Fruit fly (Drosophila melanogaster): ENCODE measurements around the gene ifc.

Gene ifc

DNA sequence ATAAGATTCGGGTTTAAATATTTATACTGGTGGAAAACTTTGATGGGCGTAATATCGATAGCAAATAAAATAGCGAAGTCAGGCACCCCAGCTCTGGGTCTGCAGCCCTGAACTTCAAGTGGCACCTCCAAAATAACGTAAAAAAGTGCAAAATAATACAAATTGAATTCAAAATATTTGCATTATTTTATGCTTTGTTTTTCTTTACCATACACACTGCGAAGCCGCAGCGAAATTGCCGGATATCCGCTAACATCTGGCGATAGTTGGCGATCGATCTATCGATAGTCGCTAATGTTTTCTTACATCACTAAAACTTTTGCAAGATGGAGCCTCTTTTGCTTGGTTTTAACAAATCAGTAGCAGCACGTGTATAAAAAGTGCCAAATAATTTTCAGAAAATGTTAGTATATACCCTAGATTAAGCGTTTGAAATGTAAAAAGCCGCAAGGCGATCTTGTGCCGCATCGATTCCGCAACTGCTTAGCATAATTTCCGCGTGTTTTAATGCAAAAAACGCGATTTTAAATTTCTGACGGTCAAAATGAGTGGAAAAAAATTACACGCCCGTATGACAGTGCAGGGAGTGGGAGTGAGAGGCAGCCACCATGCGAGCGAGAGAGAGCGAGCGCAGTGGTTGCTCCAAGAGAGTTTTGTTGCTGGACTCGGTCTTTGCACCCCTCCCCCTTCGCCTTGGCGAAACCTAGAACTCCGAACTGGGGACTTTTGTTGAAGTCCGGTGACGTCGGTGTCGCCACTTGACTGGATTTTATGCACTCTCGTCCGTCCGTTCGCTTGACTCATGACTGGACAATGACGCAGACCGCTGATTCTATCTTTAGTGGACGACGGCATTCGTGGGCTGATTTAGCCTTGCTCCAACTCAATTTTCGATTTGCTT is 4.5 kb upstream of the ifc start, which contains the start of gene eIF4A (continued):
- TF ChIP-seq CG14441 (GFP tag; IDR thresholded peaks at IDR 0.05) (no peak), insv (GFP tag; optimal IDR thresholded peaks at IDR 0.05) (no peak), tap (tag; optimal IDR thresholded peaks at IDR 0.05) (peak; percentile 19), grau (tag; optimal IDR thresholded peaks at IDR 0.05) (no peak), CG11085 (GFP tag; IDR thresholded peaks at IDR 0.05) (no peak), az2 (GFP tag; optimal IDR thresholded peaks at IDR 0.05) (no peak), sisA (GFP tag; IDR thresholded peaks at IDR 0.05) (no peak), sob (GFP tag; IDR thresholded peaks at IDR 0.05) (no peak), CG13287 (GFP tag; IDR thresholded peaks at IDR 0.05; ENCODE audit: partially characterized antibody) (no peak), lilli (GFP tag; optimal IDR thresholded peaks at IDR 0.05) (no peak), ftz-f1 (GFP tag; optimal IDR thresholded peaks at IDR 0.05) (no peak), p53 (GFP tag; optimal IDR thresholded peaks at IDR 0.05) (no peak), z (GFP tag; IDR thresholded peaks at IDR 0.05) (no peak), amos (GFP tag; IDR thresholded peaks at IDR 0.05; ENCODE audit: partially characterized antibody) (no peak), CG31365 (tag; optimal IDR thresholded peaks at IDR 0.05) (no peak), crp (GFP tag; optimal IDR thresholded peaks at IDR 0.05) (no peak), CG8290 (GFP tag; optimal IDR thresholded peaks at IDR 0.05) (no peak), CG8290 (tag; optimal IDR thresholded peaks at IDR 0.05) (peak in 1 of 2 experiments; percentile 37), CG13775 (GFP tag; optimal IDR thresholded peaks at IDR 0.05) (peak; percentile 48), CG9876 (GFP tag; optimal IDR thresholded peaks at IDR 0.05) (peak; percentile 7), gro (GFP tag; optimal IDR thresholded peaks at IDR 0.05) (no peak), CG6654 (GFP tag; optimal IDR thresholded peaks at IDR 0.05) (no peak), inv (GFP tag; IDR thresholded peaks at IDR 0.05; ENCODE audit: partially characterized antibody) (no peak), dmrt11E (tag; optimal IDR thresholded peaks at IDR 0.05) (peak; percentile 26), pum (GFP tag; optimal IDR thresholded peaks at IDR 0.05) (no peak), HmgD (GFP tag; optimal IDR thresholded peaks at IDR 0.05) (peak; percentile 36), lola (GFP tag; optimal IDR thresholded peaks at IDR 0.05) (peak in 1 of 3 experiments; percentile 29), CG3726 (GFP tag; IDR thresholded peaks at IDR 0.05) (no peak), CG1233 (GFP tag; optimal IDR thresholded peaks at IDR 0.05) (peak; percentile 44), CG3281 (GFP tag; optimal IDR thresholded peaks at IDR 0.05) (no peak), Meics (GFP tag; optimal IDR thresholded peaks at IDR 0.05) (peak; percentile 15), Atf6 (GFP tag; IDR thresholded peaks at IDR 0.05) (no peak), Hsf (GFP tag; optimal IDR thresholded peaks at IDR 0.05) (no peak), CG4360 (GFP tag; IDR thresholded peaks at IDR 0.05) (no peak), CG14965 (GFP tag; optimal IDR thresholded peaks at IDR 0.05; ENCODE audit: borderline replicate concordance) (no peak), tin (GFP tag; optimal IDR thresholded peaks at IDR 0.05) (no peak), Abd-B (GFP tag; optimal IDR thresholded peaks at IDR 0.05) (peak; percentile 57), HLH4C (GFP tag; IDR thresholded peaks at IDR 0.05; ENCODE audit: partially characterized antibody) (no peak), CG13123 (GFP tag; optimal IDR thresholded peaks at IDR 0.05) (no peak), ap (GFP tag; IDR thresholded peaks at IDR 0.05) (no peak), CG6854 (GFP tag; optimal IDR thresholded peaks at IDR 0.05) (no peak), seq (GFP tag; IDR thresholded peaks at IDR 0.05) (no peak), caup (GFP tag; optimal IDR thresholded peaks at IDR 0.05; ENCODE audit: severe bottlenecking) (peak; percentile 67), Hmx (GFP tag; optimal IDR thresholded peaks at IDR 0.05) (no peak), abd-A (tag; optimal IDR thresholded peaks at IDR 0.05) (peak; percentile 0), Hr3 (GFP tag; optimal IDR thresholded peaks at IDR 0.05) (no peak), NC2α (GFP tag; optimal IDR thresholded peaks at IDR 0.05) (no peak), CG4282 (GFP tag; optimal IDR thresholded peaks at IDR 0.05) (no peak), bab2 (GFP tag; optimal IDR thresholded peaks at IDR 0.05) (no peak)

Measured in whole organism, embryonic.